Worm (Caenorhabditis elegans): ENCODE results near the gene twk-39.

twk-39 gene

DNA sequence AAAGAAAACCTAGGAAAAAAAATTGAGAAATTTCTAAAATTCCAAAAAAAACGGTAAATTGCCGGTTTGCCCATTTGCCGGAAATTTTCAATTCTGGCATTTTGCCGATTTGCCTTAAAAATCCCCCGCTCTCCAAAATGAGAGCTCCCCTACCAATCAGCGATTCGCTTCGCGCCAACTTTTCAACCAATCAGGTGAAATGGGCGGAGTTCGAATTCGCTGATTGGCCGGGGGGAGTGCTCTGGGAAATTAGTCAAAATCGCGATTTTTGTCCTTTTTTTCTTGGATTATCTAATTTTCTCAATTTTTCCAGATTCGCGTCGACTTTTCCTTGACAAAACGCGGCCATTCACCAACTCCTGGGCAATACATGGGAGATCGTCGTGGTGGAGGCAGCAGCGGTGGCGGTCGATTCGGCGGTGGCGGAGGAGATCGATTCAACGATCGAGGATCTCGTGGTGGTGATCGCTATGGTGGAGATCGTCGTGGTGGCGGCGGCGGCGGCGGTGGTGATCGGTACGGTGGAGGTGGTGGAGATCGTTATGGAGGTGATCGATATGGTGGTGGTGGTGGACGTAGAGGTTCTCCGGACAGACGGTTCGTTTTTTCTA, 34.1 kb downstream of the twk-39 start:
- TF ChIP-seq ceh-28 (tag; optimal IDR thresholded peaks at IDR 0.05) (no peak), nfya-1 (tag; optimal IDR thresholded peaks at IDR 0.05; ENCODE audit: insufficient read depth) (peak; percentile 99)

DNA sequence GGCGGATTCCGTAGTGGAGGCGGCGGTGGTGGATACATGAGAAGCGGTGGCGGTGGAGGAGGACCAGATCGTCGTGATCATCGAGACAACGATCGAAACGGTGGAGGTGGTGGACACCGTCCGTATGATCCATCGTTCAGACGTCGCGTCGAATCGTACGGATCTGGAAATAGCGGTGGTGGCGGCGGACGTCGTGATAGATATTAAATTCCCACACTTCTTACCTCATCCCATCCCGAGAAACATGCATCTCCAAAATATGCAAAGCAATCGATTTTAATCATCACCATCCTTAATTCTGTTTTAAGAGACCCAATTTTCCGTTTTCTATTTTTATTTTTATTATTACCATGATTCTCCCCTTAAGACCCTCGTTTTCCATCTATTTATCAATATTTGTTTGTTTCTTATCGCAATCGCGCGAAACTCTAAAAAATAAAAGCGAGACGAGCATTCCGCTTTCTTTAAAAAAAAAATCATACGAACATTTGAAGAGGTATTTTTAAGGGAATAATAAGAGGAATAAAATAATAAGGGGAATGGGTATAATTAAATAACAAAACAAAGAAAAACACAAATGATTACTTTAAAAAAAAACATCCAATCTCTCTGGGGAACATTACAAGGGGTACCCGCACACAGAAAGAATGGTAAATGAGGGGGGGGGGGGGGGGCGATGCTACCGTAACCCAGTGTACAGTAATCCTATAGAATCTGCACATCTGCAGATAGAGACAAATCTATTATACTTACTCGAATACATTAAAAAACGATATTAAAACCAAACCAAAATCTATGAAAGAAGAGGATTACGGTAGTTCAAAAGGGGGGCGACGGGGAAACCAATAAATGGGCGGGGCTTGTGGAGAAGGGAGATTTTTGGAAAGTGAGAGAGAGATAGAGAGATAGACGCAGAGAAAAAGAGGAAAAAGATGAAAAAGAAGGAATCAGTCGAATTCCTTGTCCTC, 35.3 kb downstream of the twk-39 start:
- TF ChIP-seq nfya-1 (tag; optimal IDR thresholded peaks at IDR 0.05; ENCODE audit: insufficient read depth) (peak; percentile 28), elt-2 (tag; optimal IDR thresholded peaks at IDR 0.05) (peak; percentile 15), lin-39 (tag; optimal IDR thresholded peaks at IDR 0.05) (no peak), lsy-12 (tag; optimal IDR thresholded peaks at IDR 0.05) (peak; percentile 26), pha-4 (tag; optimal IDR thresholded peaks at IDR 0.05) (peak; percentile 22), zag-1 (tag; optimal IDR thresholded peaks at IDR 0.05) (no peak), egl-5 (tag; optimal IDR thresholded peaks at IDR 0.05) (no peak), aly-2 (tag; optimal IDR thresholded peaks at IDR 0.05) (no peak), ztf-4 (tag; optimal IDR thresholded peaks at IDR 0.05) (no peak), ama-1 (optimal IDR thresholded peaks at IDR 0.05) (peak; percentile 31), elt-3 (tag; optimal IDR thresholded peaks at IDR 0.05) (no peak)

- TF ChIP-seq ztf-11 (tag; optimal IDR thresholded peaks at IDR 0.05), result no peak
- TF ChIP-seq mdl-1 (tag; optimal IDR thresholded peaks at IDR 0.05), result no peak
- TF ChIP-seq tbx-2 (tag; optimal IDR thresholded peaks at IDR 0.05), result no peak
- no peak for TF ChIP-seq ceh-16 (tag; optimal IDR thresholded peaks at IDR 0.05)
- no peak for TF ChIP-seq sea-2 (GFP tag; optimal IDR thresholded peaks at IDR 0.05)
Observed at ce11 chrIII:11833449-11833848, 37.9 kb downstream of the twk-39 start.

ce11 chrIII:11834168-11834567, 38.6 kb downstream of the twk-39 start:
- TF ChIP-seq nfya-1 (tag; optimal IDR thresholded peaks at IDR 0.05; ENCODE audit: insufficient read depth) (peak; percentile 49), sea-2 (GFP tag; optimal IDR thresholded peaks at IDR 0.05) (no peak), lin-39 (tag; optimal IDR thresholded peaks at IDR 0.05) (peak; percentile 7), hmg-11 (tag; optimal IDR thresholded peaks at IDR 0.05) (no peak), fkh-10 (GFP tag; optimal IDR thresholded peaks at IDR 0.05) (no peak), ceh-9 (tag; optimal IDR thresholded peaks at IDR 0.05) (no peak), ztf-11 (tag; optimal IDR thresholded peaks at IDR 0.05) (no peak)

DNA sequence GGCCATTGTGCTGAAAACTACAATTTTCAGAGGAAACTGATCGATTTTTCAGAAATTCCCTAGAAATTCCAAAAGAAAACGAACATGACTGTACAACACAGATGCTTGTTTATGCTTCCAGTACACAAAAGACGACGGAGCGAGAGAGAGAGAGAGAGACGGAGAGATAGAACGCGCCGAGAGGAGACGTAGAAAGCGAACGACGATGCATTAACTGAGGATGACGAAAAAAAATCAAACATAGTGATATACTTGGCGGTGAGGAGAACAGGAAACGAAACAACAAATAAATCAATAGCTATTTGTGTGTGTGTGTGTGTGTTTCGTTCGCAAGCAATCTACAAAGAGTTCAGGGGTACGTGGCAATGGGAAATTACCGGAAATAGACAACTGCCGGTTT, 39.2 kb downstream of the twk-39 start:
- TF ChIP-seq nhr-25 (tag; optimal IDR thresholded peaks at IDR 0.05) (no peak), unc-39 (tag; optimal IDR thresholded peaks at IDR 0.05) (no peak), nhr-76 (tag; optimal IDR thresholded peaks at IDR 0.05) (no peak), daf-12 (tag; optimal IDR thresholded peaks at IDR 0.05) (no peak), R02D3.7 (tag; optimal IDR thresholded peaks at IDR 0.05) (no peak), aly-2 (tag; optimal IDR thresholded peaks at IDR 0.05) (no peak), mdl-1 (tag; optimal IDR thresholded peaks at IDR 0.05) (no peak), egl-5 (tag; optimal IDR thresholded peaks at IDR 0.05) (peak; percentile 50), tbx-2 (tag; optimal IDR thresholded peaks at IDR 0.05) (no peak), jun-1 (tag; optimal IDR thresholded peaks at IDR 0.05) (no peak), nhr-23 (tag; optimal IDR thresholded peaks at IDR 0.05) (no peak), ZK546.5 (tag; optimal IDR thresholded peaks at IDR 0.05) (no peak), nhr-77 (tag; optimal IDR thresholded peaks at IDR 0.05) (no peak), egl-27 (tag; optimal IDR thresholded peaks at IDR 0.05) (no peak), elt-3 (tag; optimal IDR thresholded peaks at IDR 0.05) (no peak), ama-1 (optimal IDR thresholded peaks at IDR 0.05) (peak; percentile 20), snpc-4 (tag; optimal IDR thresholded peaks at IDR 0.05) (peak; percentile 17), elt-1 (tag; optimal IDR thresholded peaks at IDR 0.05) (no peak), ceh-9 (tag; optimal IDR thresholded peaks at IDR 0.05) (no peak), nhr-12 (tag; optimal IDR thresholded peaks at IDR 0.05) (no peak), lin-39 (tag; optimal IDR thresholded peaks at IDR 0.05) (peak; percentile 15), elt-2 (tag; optimal IDR thresholded peaks at IDR 0.05) (peak; percentile 42), fos-1 (tag; optimal IDR thresholded peaks at IDR 0.05) (no peak), nhr-43 (tag; optimal IDR thresholded peaks at IDR 0.05; ENCODE audit: poor library complexity, severe bottlenecking) (no peak), skn-1 (tag; optimal IDR thresholded peaks at IDR 0.05) (peak; percentile 75), pqm-1 (tag; optimal IDR thresholded peaks at IDR 0.05) (peak; percentile 61), lin-15B (tag; optimal IDR thresholded peaks at IDR 0.05) (no peak), pha-4 (tag; optimal IDR thresholded peaks at IDR 0.05) (peak; percentile 96), zag-1 (tag; optimal IDR thresholded peaks at IDR 0.05) (no peak), nfya-1 (tag; optimal IDR thresholded peaks at IDR 0.05; ENCODE audit: insufficient read depth) (peak; percentile 50), lsy-12 (tag; optimal IDR thresholded peaks at IDR 0.05) (no peak), eor-1 (tag; optimal IDR thresholded peaks at IDR 0.05) (no peak), sea-2 (GFP tag; optimal IDR thresholded peaks at IDR 0.05) (no peak), mml-1 (tag; optimal IDR thresholded peaks at IDR 0.05) (no peak), ceh-28 (tag; optimal IDR thresholded peaks at IDR 0.05) (peak; percentile 37)

All from whole organism, L3 larva.